Worm (Caenorhabditis elegans): Measurements from ENCODE around the gene F58H1.3.

F58H1.3 gene

DNA sequence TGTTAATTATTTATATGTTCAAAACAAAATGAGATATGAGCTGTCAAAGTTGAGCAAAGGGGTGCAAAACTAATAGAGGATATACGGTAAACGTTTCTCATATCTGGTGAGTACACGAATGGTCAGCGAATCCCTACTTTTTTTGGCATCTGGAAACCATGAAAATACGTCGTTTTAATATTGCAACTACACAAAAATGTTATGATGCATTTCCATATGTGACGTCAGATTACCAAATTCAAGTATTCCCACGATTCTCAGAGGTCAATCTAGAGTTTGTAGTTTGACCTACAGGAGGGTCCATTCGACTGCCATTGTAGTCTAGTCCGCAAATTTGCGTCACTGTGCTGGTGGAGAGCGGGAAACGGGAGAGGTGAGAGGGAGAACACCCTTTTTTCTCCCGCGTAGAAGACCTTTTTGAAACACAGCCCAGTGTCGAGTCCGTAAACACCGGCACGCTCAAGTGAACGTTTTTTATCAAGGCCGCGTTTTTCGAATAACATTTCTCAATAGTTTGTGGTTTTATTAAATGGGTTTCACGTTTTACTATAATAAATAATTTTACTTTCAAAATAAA, 37.4 kb upstream of the F58H1.3 start:
- peak; percentile 62; the same call in 1 of the 2 replicates for TF ChIP-seq hsf-1 (GFP tag; IDR thresholded peaks at IDR 0.05)
- peak; percentile 40 for TF ChIP-seq hmg-1.2 (GFP tag; IDR thresholded peaks at IDR 0.05)
- TF ChIP-seq dox-1 (GFP tag; IDR thresholded peaks at IDR 0.05): peak; percentile 74; the same call in 1 of the 2 replicates
- TF ChIP-seq B0035.1 (tag; optimal IDR thresholded peaks at IDR 0.05): no peak
- TF ChIP-seq ceh-27 (GFP tag; optimal IDR thresholded peaks at IDR 0.05): peak; percentile 9
- no peak for TF ChIP-seq nfya-2 (GFP tag; IDR thresholded peaks at IDR 0.05)
- no peak for TF ChIP-seq T26A5.8 (tag; optimal IDR thresholded peaks at IDR 0.05)
- TF ChIP-seq madf-6 (GFP tag; IDR thresholded peaks at IDR 0.05): peak; percentile 88
- TF ChIP-seq madf-3 (GFP tag; IDR thresholded peaks at IDR 0.05): 0 out of 2 replicates have a peak, but pooled peaks have one; percentile 62
- 0 out of 2 replicates have a peak, but pooled peaks have one; percentile 39 for TF ChIP-seq ztf-28 (GFP tag; IDR thresholded peaks at IDR 0.05)
- no peak for TF ChIP-seq ccch-3 (GFP tag; optimal IDR thresholded peaks at IDR 0.05)
- peak in 1 of 3 experiments; percentile 32 for TF ChIP-seq lin-35 (GFP tag; optimal IDR thresholded peaks at IDR 0.05)
- no peak; the same call in 1 of the 2 replicates for TF ChIP-seq egrh-3 (GFP tag; IDR thresholded peaks at IDR 0.05)
- TF ChIP-seq him-1 (tag; optimal IDR thresholded peaks at IDR 0.05): no peak
- TF ChIP-seq bed-2 (GFP tag; IDR thresholded peaks at IDR 0.05): 0 out of 2 replicates have a peak, but pooled peaks have one; percentile 14
- TF ChIP-seq dpl-1 (GFP tag; optimal IDR thresholded peaks at IDR 0.05): peak; percentile 52
- TF ChIP-seq K11D2.4 (GFP tag; IDR thresholded peaks at IDR 0.05): no peak
- peak; percentile 43; the same call in 1 of the 2 replicates for TF ChIP-seq B0336.3 (GFP tag; IDR thresholded peaks at IDR 0.05)
- no peak for TF ChIP-seq ztf-22 (GFP tag; optimal IDR thresholded peaks at IDR 0.05)
- TF ChIP-seq mes-4 (tag; optimal IDR thresholded peaks at IDR 0.05): no peak
- no peak for TF ChIP-seq tbx-9 (tag; optimal IDR thresholded peaks at IDR 0.05; ENCODE audit: borderline replicate concordance)
- peak; percentile 76 for TF ChIP-seq madf-8 (GFP tag; conservative IDR thresholded peaks at IDR 0.05)
- no peak for TF ChIP-seq ztf-6 (GFP tag; IDR thresholded peaks at IDR 0.05)
- no peak for TF ChIP-seq mel-28 (tag; optimal IDR thresholded peaks at IDR 0.05; ENCODE audit: borderline replicate concordance)
- TF ChIP-seq F10E7.11 (tag; optimal IDR thresholded peaks at IDR 0.05): no peak
- TF ChIP-seq nhr-90 (tag; optimal IDR thresholded peaks at IDR 0.05): no peak
- TF ChIP-seq efl-1 (GFP tag; optimal IDR thresholded peaks at IDR 0.05): peak; percentile 91
- 0 out of 2 replicates have a peak, but pooled peaks have one; percentile 17 for TF ChIP-seq aptf-2 (GFP tag; conservative IDR thresholded peaks at IDR 0.05)
- TF ChIP-seq mxl-1 (tag; optimal IDR thresholded peaks at IDR 0.05): no peak
- TF ChIP-seq ama-1 (optimal IDR thresholded peaks at IDR 0.05): no peak
- no peak for TF ChIP-seq ama-1 (GFP tag; optimal IDR thresholded peaks at IDR 0.05)
- no peak for TF ChIP-seq C06A6.2 (GFP tag; conservative IDR thresholded peaks at IDR 0.05)
- TF ChIP-seq lin-54 (GFP tag; optimal IDR thresholded peaks at IDR 0.05): peak; percentile 64
- TF ChIP-seq xnd-1 (tag; optimal IDR thresholded peaks at IDR 0.05): peak; percentile 53
- peak; percentile 36 for TF ChIP-seq snpc-3.4 (tag; optimal IDR thresholded peaks at IDR 0.05)
- TF ChIP-seq nhr-179 (tag; optimal IDR thresholded peaks at IDR 0.05): no peak
- TF ChIP-seq pbrm-1 (GFP tag; IDR thresholded peaks at IDR 0.05): no peak
- peak; percentile 53 for TF ChIP-seq attf-5 (GFP tag; optimal IDR thresholded peaks at IDR 0.05)
- TF ChIP-seq cebp-1 (GFP tag; IDR thresholded peaks at IDR 0.05): no peak
- peak; percentile 45 for TF ChIP-seq cebp-1 (tag; optimal IDR thresholded peaks at IDR 0.05)
- TF ChIP-seq fkh-3 (tag; optimal IDR thresholded peaks at IDR 0.05): no peak
- peak; percentile 48; the same call in 1 of the 2 replicates for TF ChIP-seq mcd-1 (GFP tag; IDR thresholded peaks at IDR 0.05)
- TF ChIP-seq nfya-1 (tag; optimal IDR thresholded peaks at IDR 0.05; ENCODE audit: borderline replicate concordance, insufficient read depth): no peak
- TF ChIP-seq repo-1 (tag; optimal IDR thresholded peaks at IDR 0.05): no peak
- TF ChIP-seq rpc-1 (optimal IDR thresholded peaks at IDR 0.05): no peak
- TF ChIP-seq rpc-1 (tag; optimal IDR thresholded peaks at IDR 0.05): no peak
- no peak for TF ChIP-seq K12H6.12 (tag; optimal IDR thresholded peaks at IDR 0.05)
- TF ChIP-seq rec-8 (tag; optimal IDR thresholded peaks at IDR 0.05): no peak
- TF ChIP-seq nhr-80 (tag; optimal IDR thresholded peaks at IDR 0.05): peak; percentile 62
